Worm (Caenorhabditis elegans) whole organism, L1 larva: ENCODE data around the gene T07H3.8.

Experiments used
- C34B4.2 ChIP-seq: sonication (generic microtip); optimal IDR thresholded peaks from 2 replicates; lab custom pipeline; 2017; ENCODE audit warnings: mild to moderate bottlenecking, missing genetic modification characterization, missing compliant biosample characterization
- alr-1 ChIP-seq: fragments of 200-800 bp; sonication (Bioruptor generic); optimal IDR thresholded peaks from 2 replicates; lab custom pipeline; 2018; ENCODE audit warnings: borderline replicate concordance, mild to moderate bottlenecking, missing genetic modification characterization, missing compliant biosample characterization
- aly-2 ChIP-seq: fragments of 150-350 bp; optimal IDR thresholded peaks from 2 replicates; lab custom pipeline; 2014; ENCODE audit warnings: missing biosample characterization, missing genetic modification characterization
- ceh-88 ChIP-seq: fragments of 200-800 bp; sonication (Bioruptor generic); IDR thresholded peaks from 2 replicates; pipeline ENCODE4 v1.3.6; 2022; ENCODE audit warnings: missing genetic modification characterization, missing compliant biosample characterization
- ceh-90 ChIP-seq: sonication (generic microtip); optimal IDR thresholded peaks from 2 replicates; lab custom pipeline; 2016; ENCODE audit warnings: missing genetic modification characterization, missing compliant biosample characterization
- ces-1 ChIP-seq: fragments of 150-350 bp; optimal IDR thresholded peaks from 2 replicates; lab custom pipeline; 2014; ENCODE audit warnings: missing biosample characterization, missing genetic modification reagents, missing genetic modification characterization
- dpl-1 ChIP-seq, 3 experiments: fragments of 150-350 bp in 2 of 3; sonication (generic microtip) in 1 of 3; optimal IDR thresholded peaks; 2 replicates each; lab custom pipeline; 2014 to 2017; ENCODE audit warnings: missing biosample characterization in 3 of 3, missing genetic modification characterization in 3 of 3, missing genetic modification reagents in 3 of 3
- efl-3 ChIP-seq: fragments of 200-800 bp; sonication (Bioruptor generic); optimal IDR thresholded peaks from 2 replicates; lab custom pipeline; 2018; ENCODE audit warnings: mild to moderate bottlenecking, missing genetic modification characterization, missing compliant biosample characterization
- egl-13 ChIP-seq: sonication (generic microtip); optimal IDR thresholded peaks from 2 replicates; lab custom pipeline; 2016; ENCODE audit warnings: missing genotype, missing genetic modification reagents, missing genetic modification characterization, missing compliant biosample characterization
- elt-3 ChIP-seq, 6 experiments: fragments of 150-350 bp in 1 of 6; sonication (generic microtip); optimal IDR thresholded peaks; 2 replicates each; lab custom pipeline; 2017 to 2018; ENCODE audit warnings: missing biosample characterization in 6 of 6, missing genetic modification characterization in 6 of 6, inconsistent platforms in 1 of 6
- ets-5 ChIP-seq: fragments of 200-800 bp; sonication (Bioruptor generic); IDR thresholded peaks from 2 replicates; pipeline ENCODE4 v1.3.6; 2022; ENCODE audit warnings: missing genetic modification characterization, missing compliant biosample characterization
- fkh-10 ChIP-seq: sonication (generic microtip); optimal IDR thresholded peaks from 2 replicates; lab custom pipeline; 2017; ENCODE audit warnings: missing biosample characterization, missing genetic modification reagents, missing genetic modification characterization
- fkh-4 ChIP-seq: sonication (generic microtip); optimal IDR thresholded peaks from 2 replicates; lab custom pipeline; 2016; ENCODE audit warnings: missing compliant biosample characterization, missing genetic modification characterization, borderline replicate concordance
- hlh-17 ChIP-seq: fragments of 200-800 bp; sonication (Bioruptor generic); optimal IDR thresholded peaks from 2 replicates; lab custom pipeline; 2018; ENCODE audit warnings: missing genetic modification characterization, mild to moderate bottlenecking, missing compliant biosample characterization, moderate library complexity, borderline replicate concordance
- hlh-4 ChIP-seq: sonication (generic microtip); optimal IDR thresholded peaks from 2 replicates; lab custom pipeline; 2016; ENCODE audit warnings: mild to moderate bottlenecking, missing genetic modification characterization, missing compliant biosample characterization
- isw-1 ChIP-seq: fragments of 200-800 bp; sonication (Bioruptor generic); IDR thresholded peaks from 2 replicates; pipeline ENCODE4 v1.3.6; 2022; ENCODE audit warnings: missing genetic modification characterization, missing compliant biosample characterization
- jun-1 ChIP-seq: fragments of 150-350 bp; optimal IDR thresholded peaks from 2 replicates; lab custom pipeline; 2014; ENCODE audit warnings: missing biosample characterization, missing genetic modification reagents, missing genetic modification characterization
- lin-14 ChIP-seq: fragments of 200-800 bp; sonication (Bioruptor generic); optimal IDR thresholded peaks from 2 replicates; lab custom pipeline; 2018; ENCODE audit warnings: mild to moderate bottlenecking, missing genetic modification characterization, moderate library complexity, missing compliant biosample characterization
- lin-15B ChIP-seq: fragments of 150-350 bp; sonication (generic microtip); optimal IDR thresholded peaks from 3 replicates; lab custom pipeline; 2014; ENCODE audit warnings: missing biosample characterization, missing genetic modification characterization
- lin-35 ChIP-seq, 2 experiments: fragments of 150-350 bp; optimal IDR thresholded peaks; 2 replicates each; lab custom pipeline; 2014; ENCODE audit warnings: missing biosample characterization in 2 of 2, missing genetic modification characterization in 2 of 2, missing genetic modification reagents in 2 of 2
- nhr-20 ChIP-seq: sonication (generic microtip); optimal IDR thresholded peaks from 2 replicates; lab custom pipeline; 2016; ENCODE audit warnings: mild to moderate bottlenecking, missing genetic modification characterization, missing compliant biosample characterization
- nhr-237 ChIP-seq: fragments of 150-350 bp; optimal IDR thresholded peaks from 2 replicates; lab custom pipeline; 2014; ENCODE audit warnings: missing biosample characterization, missing genetic modification characterization
- nhr-28 ChIP-seq: fragments of 150-350 bp; optimal IDR thresholded peaks from 2 replicates; lab custom pipeline; 2014; ENCODE audit warnings: missing biosample characterization, missing genetic modification characterization
- nhr-71 ChIP-seq: sonication (generic microtip); optimal IDR thresholded peaks from 2 replicates; lab custom pipeline; 2016; ENCODE audit warnings: mild to moderate bottlenecking, missing genetic modification characterization, moderate library complexity, missing compliant biosample characterization
- nhr-77 ChIP-seq: fragments of 150-350 bp; optimal IDR thresholded peaks from 2 replicates; lab custom pipeline; 2014; ENCODE audit warnings: missing biosample characterization, missing genetic modification characterization
- nhr-85 ChIP-seq: sonication (generic microtip); peaks from one replicate; lab custom pipeline; 2016; ENCODE audit warnings: missing genetic modification characterization, inconsistent platforms, missing compliant biosample characterization
- pag-3 ChIP-seq: sonication (generic microtip); optimal IDR thresholded peaks from 2 replicates; lab custom pipeline; 2017; ENCODE audit warnings: missing genetic modification characterization, mild to moderate bottlenecking, missing compliant biosample characterization, antibody characterized with exemption, borderline replicate concordance; ENCODE audit not compliant: insufficient read depth
- pqm-1 ChIP-seq: sonication (generic microtip); optimal IDR thresholded peaks from 3 replicates; lab custom pipeline; 2017; ENCODE audit warnings: missing biosample characterization, missing genetic modification characterization
- rnt-1 ChIP-seq: sonication (generic microtip); optimal IDR thresholded peaks from 2 replicates; lab custom pipeline; 2016; ENCODE audit warnings: mild to moderate bottlenecking, missing genetic modification characterization, moderate library complexity, missing compliant biosample characterization
- snpc-4 ChIP-seq: fragments of 150-350 bp; optimal IDR thresholded peaks from 2 replicates; lab custom pipeline; 2014; ENCODE audit warnings: missing biosample characterization, missing genetic modification characterization
- sup-37 ChIP-seq: fragments of 200-800 bp; sonication (Bioruptor generic); optimal IDR thresholded peaks from 2 replicates; lab custom pipeline; 2018; ENCODE audit warnings: mild to moderate bottlenecking, missing genetic modification characterization, missing compliant biosample characterization
- unc-30 ChIP-seq: sonication (generic microtip); optimal IDR thresholded peaks from 2 replicates; lab custom pipeline; 2017; ENCODE audit warnings: missing biosample characterization, missing genetic modification characterization
- unc-86 ChIP-seq: sonication (generic microtip); optimal IDR thresholded peaks from 2 replicates; lab custom pipeline; 2016; ENCODE audit warnings: missing genetic modification characterization, missing compliant biosample characterization
- unc-98 ChIP-seq: fragments of 200-800 bp; sonication (Bioruptor generic); IDR thresholded peaks from 2 replicates; pipeline ENCODE4 v1.3.6; 2022; ENCODE audit warnings: missing genetic modification characterization, missing compliant biosample characterization
- xbp-1 ChIP-seq: sonication (generic microtip); optimal IDR thresholded peaks from 2 replicates; lab custom pipeline; 2016; ENCODE audit warnings: missing genetic modification characterization, missing compliant biosample characterization
- zag-1 ChIP-seq: fragments of 150-350 bp; optimal IDR thresholded peaks from 2 replicates; lab custom pipeline; 2014; ENCODE audit warnings: missing biosample characterization, missing genetic modification characterization
- zip-4 ChIP-seq: fragments of 200-800 bp; sonication (Bioruptor generic); optimal IDR thresholded peaks from 2 replicates; lab custom pipeline; 2018; ENCODE audit warnings: mild to moderate bottlenecking, missing genetic modification characterization, moderate library complexity, missing compliant biosample characterization
- ztf-11 ChIP-seq, 2 experiments: sonication (generic microtip); optimal IDR thresholded peaks; 2 replicates each; lab custom pipeline; 2016 to 2017; ENCODE audit warnings: missing genetic modification characterization in 2 of 2, missing biosample characterization in 1 of 2, missing compliant biosample characterization in 1 of 2

T07H3.8 gene

ce11 chrII:1561863-1562262, 24.5 kb upstream of the T07H3.8 start, which contains the start of gene K05F6.14:
TSS of gene K05F6.14 (plus strand) at chrII:1562163.
- TF ChIP-seq jun-1 (tag; lab: Kevin White, UChicago) = no peak
- TF ChIP-seq ztf-11 (tag; optimal IDR thresholded peaks at IDR 0.05; lab: Kevin White, UChicago) = no peak
- TF ChIP-seq xbp-1 (tag; lab: Kevin White, UChicago) = no peak
- no peak for TF ChIP-seq egl-13 (tag; lab: Kevin White, UChicago)
- TF ChIP-seq elt-3 (tag; optimal IDR thresholded peaks at IDR 0.05; lab: Kevin White, UChicago) = no peak
- TF ChIP-seq aly-2 (tag; lab: Kevin White, UChicago) = no peak
- TF ChIP-seq rnt-1 (tag; lab: Kevin White, UChicago) = no peak
- TF ChIP-seq nhr-237 (tag; lab: Kevin White, UChicago) = no peak
- no peak for TF ChIP-seq ets-5
- no peak for TF ChIP-seq nhr-77 (tag; lab: Kevin White, UChicago)
- TF ChIP-seq unc-30 (tag; lab: Kevin White, UChicago) = no peak
- no peak for TF ChIP-seq isw-1 (GFP tag; lab: Robert Waterston, UW)

- TF ChIP-seq lin-14 (GFP tag; lab: Kevin White, UChicago) (no peak), hlh-17 (GFP tag; lab: Kevin White, UChicago) (no peak), nhr-20 (tag; lab: Kevin White, UChicago) (no peak), fkh-4 (tag; lab: Kevin White, UChicago) (no peak), nhr-77 (tag; lab: Kevin White, UChicago) (no peak), ces-1 (GFP tag; lab: Kevin White, UChicago) (no peak), zag-1 (tag; lab: Kevin White, UChicago) (no peak), nhr-85 (no peak), zip-4 (GFP tag; lab: Kevin White, UChicago) (no peak)
- TF ChIP-seq, all 84 proteins: peak for 0
Observed at ce11 chrII:1567646-1568045, 18.8 kb upstream of the T07H3.8 start, which contains the start of gene K05F6.8. TSS of gene K05F6.8 (minus strand) at chrII:1567746.

DNA sequence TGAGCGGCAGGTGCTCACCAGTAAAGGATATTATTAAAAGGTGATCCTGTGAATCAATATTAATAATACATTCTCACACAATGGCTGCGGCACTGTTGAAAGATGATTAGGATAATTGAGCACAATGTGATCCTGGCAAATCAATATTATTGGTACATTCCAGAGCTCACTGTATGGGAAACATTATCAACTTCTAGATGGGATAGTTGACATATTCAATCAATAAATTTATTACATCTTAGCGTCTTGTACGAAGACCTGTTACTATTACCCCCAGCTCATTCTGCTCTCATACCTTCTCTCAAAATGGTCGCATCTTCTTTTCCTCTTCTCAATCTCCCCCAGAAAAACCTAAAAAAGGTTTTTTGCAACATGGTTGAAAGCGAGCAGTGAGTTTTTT, 18.2 kb upstream of the T07H3.8 start, which contains the start of gene fbxb-49:
fbxb-49 (plus strand) TSS at position 301 of the 400 bp plus-strand sequence.
- TF ChIP-seq ztf-11 (tag; optimal IDR thresholded peaks at IDR 0.05; lab: Kevin White, UChicago) (no peak), pqm-1 (tag; lab: Kevin White, UChicago) (no peak), unc-98 (GFP tag; lab: Robert Waterston, UW) (no peak), dpl-1 (GFP tag; optimal IDR thresholded peaks at IDR 0.05; lab: Kevin White, UChicago) (no peak), hlh-4 (tag; lab: Kevin White, UChicago) (no peak), lin-35 (GFP tag; optimal IDR thresholded peaks at IDR 0.05; lab: Kevin White, UChicago) (no peak), nhr-237 (tag; lab: Kevin White, UChicago) (no peak), ceh-90 (tag; lab: Kevin White, UChicago) (no peak), lin-15B (tag; lab: Kevin White, UChicago) (no peak), nhr-71 (tag; lab: Kevin White, UChicago) (no peak), isw-1 (GFP tag; lab: Robert Waterston, UW) (no peak), pag-3 (tag; lab: Kevin White, UChicago) (no peak), lin-14 (GFP tag; lab: Kevin White, UChicago) (no peak)

DNA sequence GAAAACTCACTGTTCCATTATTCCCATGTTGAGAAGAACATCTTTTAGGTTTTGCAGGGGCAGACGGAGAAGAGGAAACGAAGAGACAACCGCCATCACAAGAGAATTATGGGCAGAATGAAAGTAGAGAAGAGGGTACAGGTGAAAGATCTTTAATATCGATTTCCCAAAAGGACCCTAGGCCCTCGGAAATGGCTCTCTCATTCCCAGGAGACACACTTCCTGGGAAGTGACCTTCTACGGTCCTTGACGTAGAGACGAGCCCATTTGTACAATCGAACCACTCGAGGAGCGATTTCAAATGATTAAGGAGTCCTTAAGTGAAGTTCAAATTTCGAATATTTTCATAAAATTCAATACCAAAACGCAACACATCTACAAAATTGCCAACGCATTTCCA, 15.4 kb upstream of the T07H3.8 start, which contains the start of gene fbxb-46:
fbxb-46 (minus strand) TSS at position 101 of the 400 bp plus-strand sequence.
- no peak for TF ChIP-seq nhr-28 (tag; lab: Kevin White, UChicago)
- no peak for TF ChIP-seq alr-1 (tag; lab: Kevin White, UChicago)
- no peak for TF ChIP-seq hlh-17 (GFP tag; lab: Kevin White, UChicago)
- no peak for TF ChIP-seq sup-37
- TF ChIP-seq fkh-10 (GFP tag; lab: Kevin White, UChicago) = no peak
- no peak for TF ChIP-seq zag-1 (tag; lab: Kevin White, UChicago)
- no peak for TF ChIP-seq ceh-88 (GFP tag; lab: Robert Waterston, UW)
- TF ChIP-seq efl-3 (GFP tag; lab: Kevin White, UChicago) = no peak
- TF ChIP-seq unc-86 = no peak
- no peak for TF ChIP-seq C34B4.2 (tag; lab: Kevin White, UChicago)
- no peak for TF ChIP-seq unc-30 (tag; lab: Kevin White, UChicago)
- TF ChIP-seq snpc-4 (tag; lab: Kevin White, UChicago) = no peak
